Worm (Caenorhabditis elegans): ENCODE data around the gene mdt-11.

- TF ChIP-seq him-1 (tag; optimal IDR thresholded peaks at IDR 0.05): no peak
- no peak for TF ChIP-seq W03F9.2 (tag; optimal IDR thresholded peaks at IDR 0.05)
Observed at ce11 chrIII:5061798-5062197, 40.8 kb downstream of the mdt-11 start, which contains the start of gene C45G9.10.

All from whole organism, L4/young adult.